Worm (Caenorhabditis elegans) whole organism, young adult: ENCODE results near the gene F11D11.12.

Source experiments
- B0035.1 ChIP-seq: sonication (generic microtip); optimal IDR thresholded peaks from 2 replicates; lab custom pipeline; 2016; ENCODE audit warnings: missing genetic modification characterization, mild to moderate bottlenecking, missing compliant biosample characterization, missing genotype, missing genetic modification reagents
- F23B12.7 ChIP-seq: sonication (generic microtip); optimal IDR thresholded peaks from 2 replicates; lab custom pipeline; 2017; ENCODE audit warnings: missing genetic modification characterization, mild to moderate bottlenecking, missing compliant biosample characterization, antibody characterized with exemption, moderate library complexity; ENCODE audit not compliant: insufficient read depth
- F33H1.4 ChIP-seq: fragments of 200-800 bp; sonication (Bioruptor generic); IDR thresholded peaks from 2 replicates; pipeline ENCODE4 v1.3.6; 2022; ENCODE audit warnings: missing genetic modification reagents, missing genetic modification characterization, missing compliant biosample characterization
- F57C9.4 ChIP-seq: sonication (generic microtip); optimal IDR thresholded peaks from 2 replicates; lab custom pipeline; 2017; ENCODE audit warnings: mild to moderate bottlenecking, missing genetic modification characterization, missing compliant biosample characterization
- T07F8.4 ChIP-seq: sonication (generic microtip); optimal IDR thresholded peaks from 2 replicates; lab custom pipeline; 2016; ENCODE audit warnings: mild to moderate bottlenecking, missing genetic modification characterization, moderate library complexity, missing compliant biosample characterization
- T26A5.8 ChIP-seq: sonication (generic microtip); optimal IDR thresholded peaks from 2 replicates; lab custom pipeline; 2016; ENCODE audit warnings: missing genetic modification characterization, missing compliant biosample characterization
- aptf-3 ChIP-seq: fragments of 200-800 bp; sonication (Bioruptor generic); IDR thresholded peaks from 2 replicates; pipeline ENCODE4 v1.3.6; 2022; ENCODE audit warnings: missing genetic modification characterization, missing compliant biosample characterization
- attf-3 ChIP-seq: fragments of 200-800 bp; sonication (Bioruptor generic); conservative IDR thresholded peaks from 2 replicates; pipeline ENCODE4 v1.3.6; 2022; ENCODE audit warnings: missing genetic modification reagents, missing genetic modification characterization, missing compliant biosample characterization
- cebp-1 ChIP-seq, 2 experiments: fragments of 200-800 bp in 1 of 2; sonication (Bioruptor generic) in 1 of 2; sonication (generic microtip) in 1 of 2; IDR thresholded peaks in 1 of 2; optimal IDR thresholded peaks in 1 of 2; 2 replicates each; pipeline versions ENCODE4 v1.3.6 to Lab custom; 2017 to 2022; ENCODE audit warnings: missing compliant biosample characterization in 2 of 2, missing genetic modification characterization in 2 of 2, mild to moderate bottlenecking in 1 of 2, missing genetic modification reagents in 1 of 2, moderate library complexity in 1 of 2
- ceh-100 ChIP-seq: fragments of 200-800 bp; sonication (Bioruptor generic); IDR thresholded peaks from 2 replicates; pipeline ENCODE4 v1.3.6; 2022; ENCODE audit warnings: missing genetic modification reagents, missing genetic modification characterization, missing compliant biosample characterization
- ceh-40 ChIP-seq: fragments of 200-800 bp; sonication (Bioruptor generic); IDR thresholded peaks from 2 replicates; pipeline ENCODE4 v1.3.6; 2022; ENCODE audit warnings: missing genetic modification characterization, missing compliant biosample characterization
- dpl-1 ChIP-seq: fragments of 150-350 bp; optimal IDR thresholded peaks from 2 replicates; lab custom pipeline; 2014; ENCODE audit warnings: missing biosample characterization, missing genetic modification reagents, missing genetic modification characterization
- egrh-3 ChIP-seq: fragments of 200-800 bp; sonication (Bioruptor generic); IDR thresholded peaks from 2 replicates; pipeline ENCODE4 v1.3.6; 2022; ENCODE audit warnings: missing genetic modification reagents, missing genetic modification characterization, missing compliant biosample characterization
- gei-17 ChIP-seq: fragments of 200-800 bp; sonication (Bioruptor generic); optimal IDR thresholded peaks from 2 replicates; lab custom pipeline; 2018; ENCODE audit warnings: mild to moderate bottlenecking, missing genetic modification characterization, missing compliant biosample characterization
- hlh-12 ChIP-seq: sonication (generic microtip); optimal IDR thresholded peaks from 2 replicates; lab custom pipeline; 2016; ENCODE audit warnings: missing genetic modification characterization, missing compliant biosample characterization
- hlh-26 ChIP-seq: fragments of 200-800 bp; sonication (Bioruptor generic); conservative IDR thresholded peaks from 2 replicates; pipeline ENCODE4 v1.3.6; 2022; ENCODE audit warnings: missing genetic modification reagents, missing genetic modification characterization, missing compliant biosample characterization
- hmg-1.2 ChIP-seq: fragments of 200-800 bp; sonication (Bioruptor generic); IDR thresholded peaks from 2 replicates; pipeline ENCODE4 v1.3.6; 2022; ENCODE audit warnings: missing genetic modification reagents, missing genetic modification characterization, missing compliant biosample characterization
- hsf-1 ChIP-seq: fragments of 200-800 bp; sonication (Bioruptor generic); IDR thresholded peaks from 2 replicates; pipeline ENCODE4 v1.3.6; 2022; ENCODE audit warnings: missing genetic modification reagents, missing genetic modification characterization, missing compliant biosample characterization
- lin-40 ChIP-seq: sonication (generic microtip); optimal IDR thresholded peaks from 2 replicates; lab custom pipeline; 2016; ENCODE audit warnings: missing genetic modification characterization, mild to moderate bottlenecking, missing compliant biosample characterization, missing genotype, missing genetic modification reagents
- lin-54 ChIP-seq: fragments of 200-800 bp; sonication (Bioruptor generic); optimal IDR thresholded peaks from 2 replicates; lab custom pipeline; 2018; ENCODE audit warnings: mild to moderate bottlenecking, missing genetic modification characterization, missing compliant biosample characterization
- mcd-1 ChIP-seq: fragments of 200-800 bp; sonication (Bioruptor generic); IDR thresholded peaks from 2 replicates; pipeline ENCODE4 v1.3.6; 2022; ENCODE audit warnings: missing genetic modification reagents, missing genetic modification characterization, missing compliant biosample characterization
- nfya-2 ChIP-seq: fragments of 200-800 bp; sonication (Bioruptor generic); IDR thresholded peaks from 2 replicates; pipeline ENCODE4 v1.3.6; 2022; ENCODE audit warnings: missing genetic modification reagents, missing genetic modification characterization, missing compliant biosample characterization
- nhr-120 ChIP-seq: fragments of 200-800 bp; sonication (Bioruptor generic); IDR thresholded peaks from 2 replicates; pipeline ENCODE4 v1.3.6; 2022; ENCODE audit warnings: missing genetic modification characterization, missing compliant biosample characterization
- nhr-80 ChIP-seq: sonication (generic microtip); optimal IDR thresholded peaks from 2 replicates; lab custom pipeline; 2016; ENCODE audit warnings: missing genetic modification characterization, missing compliant biosample characterization
- nhr-90 ChIP-seq: sonication (generic microtip); optimal IDR thresholded peaks from 2 replicates; lab custom pipeline; 2016; ENCODE audit warnings: missing genotype, mild to moderate bottlenecking, missing genetic modification characterization, missing compliant biosample characterization
- rcor-1 ChIP-seq: fragments of 200-800 bp; sonication (Bioruptor generic); IDR thresholded peaks from 2 replicates; pipeline ENCODE4 v1.3.6; 2022; ENCODE audit warnings: missing genetic modification reagents, missing genetic modification characterization, missing compliant biosample characterization
- rec-8 ChIP-seq, 2 experiments: sonication (generic microtip); optimal IDR thresholded peaks; 2 replicates each; lab custom pipeline; 2016; ENCODE audit warnings: mild to moderate bottlenecking in 2 of 2, missing genetic modification characterization in 2 of 2, missing genetic modification reagents in 2 of 2, missing genotype in 2 of 2, missing biosample characterization in 1 of 2, missing compliant biosample characterization in 1 of 2, moderate library complexity in 1 of 2
- sdz-38 ChIP-seq: sonication (generic microtip); optimal IDR thresholded peaks from 2 replicates; lab custom pipeline; 2016; ENCODE audit warnings: missing genotype, missing genetic modification characterization, missing compliant biosample characterization
- snpc-1.1 ChIP-seq: sonication (generic microtip); optimal IDR thresholded peaks from 2 replicates; lab custom pipeline; 2017; ENCODE audit warnings: missing genetic modification characterization, mild to moderate bottlenecking, missing compliant biosample characterization, antibody characterized with exemption, moderate library complexity, missing genotype, missing genetic modification reagents; ENCODE audit not compliant: insufficient read depth
- snpc-3.4 ChIP-seq: sonication (generic microtip); optimal IDR thresholded peaks from 2 replicates; lab custom pipeline; 2017; ENCODE audit warnings: missing genetic modification characterization, mild to moderate bottlenecking, missing compliant biosample characterization, antibody characterized with exemption, moderate library complexity, missing genotype, missing genetic modification reagents
- snpc-4 ChIP-seq, 5 experiments: fragments of 150-350 bp in 1 of 5; sonication (generic microtip) in 4 of 5; optimal IDR thresholded peaks; 2 replicates each; lab custom pipeline; 2014 to 2018; ENCODE audit warnings: missing genetic modification characterization in 5 of 5, missing biosample characterization in 3 of 5, antibody characterized with exemption in 2 of 5, mild to moderate bottlenecking in 2 of 5, missing compliant biosample characterization in 2 of 5, missing genotype in 2 of 5, moderate library complexity in 2 of 5, missing genetic modification reagents in 1 of 5
- somi-1 ChIP-seq: fragments of 200-800 bp; sonication (Bioruptor generic); optimal IDR thresholded peaks from 2 replicates; lab custom pipeline; 2018; ENCODE audit warnings: mild to moderate bottlenecking, missing genetic modification characterization, missing compliant biosample characterization
- tbp1 ChIP-seq: fragments of 200-800 bp; sonication (Bioruptor generic); optimal IDR thresholded peaks from 2 replicates; lab custom pipeline; 2018; ENCODE audit warnings: mild to moderate bottlenecking, missing genetic modification characterization, missing compliant biosample characterization
- tbx-9 ChIP-seq: sonication (generic microtip); optimal IDR thresholded peaks from 2 replicates; lab custom pipeline; 2016; ENCODE audit warnings: borderline replicate concordance, missing genetic modification characterization, inconsistent platforms, missing compliant biosample characterization
- unc-62 ChIP-seq: fragments of 150-350 bp; optimal IDR thresholded peaks from 2 replicates; lab custom pipeline; 2014; ENCODE audit warnings: missing biosample characterization, missing genetic modification reagents, missing genetic modification characterization
- xnd-1 ChIP-seq: sonication (generic microtip); optimal IDR thresholded peaks from 2 replicates; lab custom pipeline; 2016; ENCODE audit warnings: missing genotype, missing genetic modification reagents, missing genetic modification characterization, missing compliant biosample characterization
- zfh-2 ChIP-seq: fragments of 200-800 bp; sonication (Bioruptor generic); conservative IDR thresholded peaks from 2 replicates; pipeline ENCODE4 v1.3.6; 2022; ENCODE audit warnings: missing genetic modification reagents, missing genetic modification characterization, missing compliant biosample characterization
- ztf-3 ChIP-seq: fragments of 200-800 bp; sonication (Bioruptor generic); optimal IDR thresholded peaks from 2 replicates; lab custom pipeline; 2018; ENCODE audit warnings: mild to moderate bottlenecking, missing genetic modification characterization, missing compliant biosample characterization

The F11D11.12 gene

ce11 chrV:18731579-18732041, 18.9 kb downstream of the F11D11.12 start, which contains the start of the genes asp-18 and scl-19:
Gene asp-18, minus strand, starts transcription at chrV:18731679.
Gene scl-19, plus strand, starts transcription at chrV:18731991.
- no peak for TF ChIP-seq rec-8 (tag; optimal IDR thresholded peaks at IDR 0.05; lab: Kevin White, UChicago)
- 0 out of 2 replicates have a peak, but pooled peaks have one; percentile 24 for TF ChIP-seq nfya-2 (GFP tag; lab: Robert Waterston, UW)
- TF ChIP-seq T26A5.8: no peak
- no peak for TF ChIP-seq tbx-9 (tag; lab: Kevin White, UChicago)
- no peak for TF ChIP-seq nhr-90 (tag; lab: Kevin White, UChicago)

ce11 chrV:18729324-18729924, 21.1 kb downstream of the F11D11.12 start, which contains the start of gene asp-19:
Gene asp-19, minus strand, starts transcription at chrV:18729374.
- TF ChIP-seq T07F8.4 (no peak), lin-40 (no peak), F23B12.7 (tag; lab: Kevin White, UChicago) (no peak), sdz-38 (tag; lab: Kevin White, UChicago) (no peak), lin-54 (GFP tag; lab: Kevin White, UChicago) (no peak), snpc-3.4 (tag; lab: Kevin White, UChicago) (no peak), aptf-3 (GFP tag; lab: Robert Waterston, UW) (no peak), ceh-40 (GFP tag; lab: Robert Waterston, UW) (no peak), hlh-26 (no peak), snpc-4 (GFP tag; optimal IDR thresholded peaks at IDR 0.05; lab: Kevin White, UChicago) (no peak), snpc-4 (tag; optimal IDR thresholded peaks at IDR 0.05; lab: Kevin White, UChicago) (peak in 1 of 4 experiments; percentile 51), hlh-12 (tag; lab: Kevin White, UChicago) (no peak), ztf-3 (GFP tag; lab: Kevin White, UChicago) (no peak), zfh-2 (peak; percentile 65)

ce11 chrV:18728287-18728686, 22.2 kb downstream of the F11D11.12 start:
- peak; percentile 93 for TF ChIP-seq egrh-3 (GFP tag; lab: Robert Waterston, UW)
- TF ChIP-seq, all 124 proteins: peak for 1; not testable (repeated sequence) for 123

ce11 chrV:18725858-18726257, 24.6 kb downstream of the F11D11.12 start:
- TF ChIP-seq zfh-2 (0 out of 2 replicates have a peak, but pooled peaks have one; percentile 23), xnd-1 (no peak)
- TF ChIP-seq, all 124 proteins: peak for 1

ce11 chrV:18724810-18725209, 25.7 kb downstream of the F11D11.12 start:
- 0 out of 2 replicates have a peak, but pooled peaks have one; percentile 48 for TF ChIP-seq nhr-120
- peak; percentile 57; the same call in 1 of the 2 replicates for TF ChIP-seq mcd-1 (GFP tag; lab: Robert Waterston, UW)
- TF ChIP-seq zfh-2: peak; percentile 29; the same call in 1 of the 2 replicates
- 0 out of 2 replicates have a peak, but pooled peaks have one; percentile 22 for TF ChIP-seq hmg-1.2
- 0 out of 2 replicates have a peak, but pooled peaks have one; percentile 32 for TF ChIP-seq hsf-1 (GFP tag; lab: Robert Waterston, UW)

- no peak for TF ChIP-seq ceh-100 (GFP tag; lab: Robert Waterston, UW)
- TF ChIP-seq dpl-1: no peak
- TF ChIP-seq snpc-1.1: no peak
- TF ChIP-seq unc-62 (GFP tag; lab: Kevin White, UChicago): no peak
- TF ChIP-seq rcor-1 (GFP tag; lab: Robert Waterston, UW): no peak
- no peak for TF ChIP-seq F33H1.4 (GFP tag; lab: Robert Waterston, UW)
- no peak for TF ChIP-seq gei-17 (GFP tag; lab: Kevin White, UChicago)
- TF ChIP-seq somi-1 (GFP tag; lab: Kevin White, UChicago): no peak
- no peak for TF ChIP-seq F57C9.4 (tag; lab: Kevin White, UChicago)
- no peak for TF ChIP-seq nhr-80 (tag; lab: Kevin White, UChicago)
- TF ChIP-seq tbp1 (GFP tag; lab: Kevin White, UChicago): no peak
- no peak for TF ChIP-seq cebp-1 (GFP tag; IDR thresholded peaks at IDR 0.05; lab: Robert Waterston, UW)
- no peak for TF ChIP-seq cebp-1 (tag; optimal IDR thresholded peaks at IDR 0.05; lab: Kevin White, UChicago)
- no peak for TF ChIP-seq attf-3 (GFP tag; lab: Robert Waterston, UW)
- TF ChIP-seq B0035.1: no peak
These were observed 26.4 kb downstream of the F11D11.12 start for ce11 chrV:18724076-18724475.
